Worm (Caenorhabditis elegans) whole organism, L4/young adult: ENCODE data around the gene T28D9.11.

ENCODE experiments used
- W03F9.2 ChIP-seq: fragments of 150-350 bp; optimal IDR thresholded peaks from 2 replicates; lab custom pipeline; 2014; ENCODE audit warnings: missing biosample characterization, missing genetic modification characterization
- dao-5 ChIP-seq: sonication (generic microtip); optimal IDR thresholded peaks from 2 replicates; lab custom pipeline; 2016; ENCODE audit warnings: missing genotype, missing genetic modification characterization, moderate library complexity, missing compliant biosample characterization
- him-1 ChIP-seq: sonication (generic microtip); optimal IDR thresholded peaks from 2 replicates; lab custom pipeline; 2016; ENCODE audit warnings: missing genotype, missing genetic modification reagents, missing genetic modification characterization, missing compliant biosample characterization

T28D9.11 gene

ce11 chrII:6513911-6514310, 22.1 kb upstream of the T28D9.11 start, which contains the start of gene R05G9R.1:
Gene R05G9R.1, minus strand, starts transcription at chrII:6514011.
- TF ChIP-seq W03F9.2 (tag; lab: Kevin White, UChicago), result no peak
- no peak for TF ChIP-seq him-1 (tag; lab: Kevin White, UChicago)
- TF ChIP-seq dao-5 (tag; lab: Kevin White, UChicago), result no peak

ce11 chrII:6513357-6513756, 21.6 kb upstream of the T28D9.11 start:
- no peak for TF ChIP-seq him-1 (tag; lab: Kevin White, UChicago)

- TF ChIP-seq dao-5 (tag; lab: Kevin White, UChicago), result no peak
- TF ChIP-seq him-1 (tag; lab: Kevin White, UChicago), result no peak
- TF ChIP-seq W03F9.2 (tag; lab: Kevin White, UChicago), result no peak
These were observed 11.0 kb upstream of the T28D9.11 start, which contains the start of gene R05G9.1 for ce11 chrII:6502826-6503225. Gene R05G9.1, plus strand, starts transcription at chrII:6503168.

ce11 chrII:6501420-6501819, 9.6 kb upstream of the T28D9.11 start, which contains the start of gene R05G9.3:
Gene R05G9.3, minus strand, starts transcription at chrII:6501520.
- TF ChIP-seq him-1 (tag; lab: Kevin White, UChicago) (no peak), W03F9.2 (tag; lab: Kevin White, UChicago) (no peak), dao-5 (tag; lab: Kevin White, UChicago) (no peak)

- no peak for TF ChIP-seq W03F9.2 (tag; lab: Kevin White, UChicago)
- no peak for TF ChIP-seq him-1 (tag; lab: Kevin White, UChicago)
- no peak for TF ChIP-seq dao-5 (tag; lab: Kevin White, UChicago)
These were observed 8.4 kb upstream of the T28D9.11 start, which contains the start of gene R05G9.5 for ce11 chrII:6500161-6500560. Gene R05G9.5, minus strand, starts transcription at chrII:6500261.

- TF ChIP-seq dao-5 (tag; lab: Kevin White, UChicago) (no peak), him-1 (tag; lab: Kevin White, UChicago) (no peak), W03F9.2 (tag; lab: Kevin White, UChicago) (no peak)
These were observed 7.3 kb upstream of the T28D9.11 start, which contains the start of gene twk-49 for ce11 chrII:6499067-6499466. Gene twk-49, minus strand, starts transcription at chrII:6499167.

ce11 chrII:6498609-6499008, 6.8 kb upstream of the T28D9.11 start:
- no peak for TF ChIP-seq W03F9.2 (tag; lab: Kevin White, UChicago)
- no peak for TF ChIP-seq dao-5 (tag; lab: Kevin White, UChicago)
- no peak for TF ChIP-seq him-1 (tag; lab: Kevin White, UChicago)

- no peak for TF ChIP-seq him-1 (tag; lab: Kevin White, UChicago)
- TF ChIP-seq W03F9.2 (tag; lab: Kevin White, UChicago), result no peak
- TF ChIP-seq dao-5 (tag; lab: Kevin White, UChicago), result no peak
These were observed 5.3 kb upstream of the T28D9.11 start for ce11 chrII:6497137-6497536.

ce11 chrII:6496496-6496895, 4.7 kb upstream of the T28D9.11 start:
- TF ChIP-seq dao-5 (tag; lab: Kevin White, UChicago) (no peak), him-1 (tag; lab: Kevin White, UChicago) (no peak), W03F9.2 (tag; lab: Kevin White, UChicago) (no peak)

- TF ChIP-seq dao-5 (tag; lab: Kevin White, UChicago) (no peak), W03F9.2 (tag; lab: Kevin White, UChicago) (no peak), him-1 (tag; lab: Kevin White, UChicago) (no peak)
These were observed 2.0 kb upstream of the T28D9.11 start for ce11 chrII:6493709-6494326.

- TF ChIP-seq him-1 (tag; lab: Kevin White, UChicago) (no peak), W03F9.2 (tag; lab: Kevin White, UChicago) (no peak), dao-5 (tag; lab: Kevin White, UChicago) (no peak)
These were observed 1.3 kb upstream of the T28D9.11 start for ce11 chrII:6493139-6493538.

- TF ChIP-seq dao-5 (tag; lab: Kevin White, UChicago) (no peak), W03F9.2 (tag; lab: Kevin White, UChicago) (no peak), him-1 (tag; lab: Kevin White, UChicago) (no peak)
These were observed 606 bp downstream of the T28D9.11 start for ce11 chrII:6491187-6491586.

ce11 chrII:6489711-6490184, 2.0 kb downstream of the T28D9.11 start, which contains the start of the genes snr-3 and rsp-5:
Gene snr-3, minus strand, starts transcription at chrII:6489761.
Gene rsp-5, plus strand, starts transcription at chrII:6490165.
- TF ChIP-seq him-1 (tag; lab: Kevin White, UChicago) (peak; percentile 7), dao-5 (tag; lab: Kevin White, UChicago) (no peak), W03F9.2 (tag; lab: Kevin White, UChicago) (peak; percentile 70)

ce11 chrII:6486344-6486743, 5.4 kb downstream of the T28D9.11 start:
- no peak for TF ChIP-seq dao-5 (tag; lab: Kevin White, UChicago)
- TF ChIP-seq him-1 (tag; lab: Kevin White, UChicago), result no peak
- TF ChIP-seq W03F9.2 (tag; lab: Kevin White, UChicago), result no peak
